Worm (Caenorhabditis elegans): Measurements from ENCODE around the gene F13H6.5.

DNA sequence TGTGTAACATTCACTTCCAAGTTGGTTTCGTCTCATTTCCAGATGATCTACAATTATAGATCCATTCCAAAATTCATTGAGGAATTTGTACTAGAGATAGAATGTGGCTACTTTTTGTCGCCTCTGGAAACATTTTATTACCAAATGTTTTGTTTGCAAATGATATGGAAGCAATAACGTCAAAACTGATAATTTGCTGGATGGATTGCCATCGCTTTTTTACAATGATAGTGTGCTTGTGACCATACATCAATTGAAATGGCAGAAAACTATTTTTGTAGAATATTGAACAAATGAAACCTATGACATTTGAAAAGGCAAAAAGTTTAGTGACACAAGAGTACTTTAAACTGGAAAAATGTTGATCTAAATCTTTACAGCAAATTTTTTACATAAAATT is 39.7 kb upstream of the F13H6.5 start:
- TF ChIP-seq ref-1 (GFP tag; conservative IDR thresholded peaks at IDR 0.05) (no peak), T22C8.4 (GFP tag; IDR thresholded peaks at IDR 0.05) (no peak), flt-1 (GFP tag; IDR thresholded peaks at IDR 0.05) (no peak), med-1 (GFP tag; optimal IDR thresholded peaks at IDR 0.05; ENCODE audit: insufficient read depth) (no peak), tab-1 (GFP tag; IDR thresholded peaks at IDR 0.05) (no peak)
